Worm (Caenorhabditis elegans): ENCODE measurements around the gene oac-50.

Gene oac-50

ce11 chrV:9067678-9068077 is 5.7 kb downstream of the oac-50 start, which contains the start of gene fip-2:
Gene fip-2, plus strand, starts transcription at chrV:9067978.
- TF ChIP-seq ceh-16 (tag; optimal IDR thresholded peaks at IDR 0.05) (no peak), elt-2 (tag; optimal IDR thresholded peaks at IDR 0.05) (no peak), nhr-25 (tag; optimal IDR thresholded peaks at IDR 0.05) (no peak), ceh-9 (tag; optimal IDR thresholded peaks at IDR 0.05) (no peak), jun-1 (tag; optimal IDR thresholded peaks at IDR 0.05) (no peak), lin-39 (tag; optimal IDR thresholded peaks at IDR 0.05) (no peak), lin-15B (tag; optimal IDR thresholded peaks at IDR 0.05) (no peak)

ce11 chrV:9065915-9066314 is 7.4 kb downstream of the oac-50 start:
- no peak for TF ChIP-seq ceh-82 (tag; optimal IDR thresholded peaks at IDR 0.05)
- TF ChIP-seq elt-1 (tag; optimal IDR thresholded peaks at IDR 0.05): peak; percentile 87

ce11 chrV:9065001-9065400 is 8.3 kb downstream of the oac-50 start:
- no peak for TF ChIP-seq ztf-4 (tag; optimal IDR thresholded peaks at IDR 0.05)
- TF ChIP-seq pha-4 (tag; optimal IDR thresholded peaks at IDR 0.05): no peak
- no peak for TF ChIP-seq aly-2 (tag; optimal IDR thresholded peaks at IDR 0.05)
- no peak for TF ChIP-seq nhr-77 (tag; optimal IDR thresholded peaks at IDR 0.05)
- no peak for TF ChIP-seq egl-27 (tag; optimal IDR thresholded peaks at IDR 0.05)
- no peak for TF ChIP-seq ztf-11 (tag; optimal IDR thresholded peaks at IDR 0.05)
- no peak for TF ChIP-seq nfya-1 (tag; optimal IDR thresholded peaks at IDR 0.05; ENCODE audit: insufficient read depth)
- no peak for TF ChIP-seq ZK546.5 (tag; optimal IDR thresholded peaks at IDR 0.05)
- TF ChIP-seq lin-39 (tag; optimal IDR thresholded peaks at IDR 0.05): no peak
- no peak for TF ChIP-seq ceh-16 (tag; optimal IDR thresholded peaks at IDR 0.05)
- TF ChIP-seq egl-5 (tag; optimal IDR thresholded peaks at IDR 0.05): no peak
- TF ChIP-seq fos-1 (tag; optimal IDR thresholded peaks at IDR 0.05): no peak
- no peak for TF ChIP-seq hmg-11 (tag; optimal IDR thresholded peaks at IDR 0.05)
- no peak for TF ChIP-seq ceh-28 (tag; optimal IDR thresholded peaks at IDR 0.05)
- no peak for TF ChIP-seq elt-1 (tag; optimal IDR thresholded peaks at IDR 0.05)
- no peak for TF ChIP-seq pqm-1 (tag; optimal IDR thresholded peaks at IDR 0.05)
- no peak for TF ChIP-seq zag-1 (tag; optimal IDR thresholded peaks at IDR 0.05)

- TF ChIP-seq hmg-11 (tag; optimal IDR thresholded peaks at IDR 0.05) (no peak), nhr-23 (tag; optimal IDR thresholded peaks at IDR 0.05) (peak; percentile 32)
Measured at ce11 chrV:9063134-9063533, 10.2 kb downstream of the oac-50 start.

- no peak for TF ChIP-seq mdl-1 (tag; optimal IDR thresholded peaks at IDR 0.05)
- no peak for TF ChIP-seq skn-1 (tag; optimal IDR thresholded peaks at IDR 0.05)
- TF ChIP-seq nhr-67 (tag; optimal IDR thresholded peaks at IDR 0.05): no peak
- TF ChIP-seq nhr-76 (tag; optimal IDR thresholded peaks at IDR 0.05): no peak
- TF ChIP-seq lsy-12 (tag; optimal IDR thresholded peaks at IDR 0.05): no peak
- TF ChIP-seq egl-5 (tag; optimal IDR thresholded peaks at IDR 0.05): no peak
- no peak for TF ChIP-seq ceh-28 (tag; optimal IDR thresholded peaks at IDR 0.05)
- TF ChIP-seq pha-4 (tag; optimal IDR thresholded peaks at IDR 0.05): no peak
- no peak for TF ChIP-seq ztf-4 (tag; optimal IDR thresholded peaks at IDR 0.05)
- no peak for TF ChIP-seq unc-39 (tag; optimal IDR thresholded peaks at IDR 0.05)
Measured at ce11 chrV:9062341-9062740, 11.0 kb downstream of the oac-50 start, which contains the start of gene C25E10.12. Gene C25E10.12, minus strand, starts transcription at chrV:9062441.

ce11 chrV:9059468-9059867 is 13.9 kb downstream of the oac-50 start, which contains the start of the genes C25E10.16 and C25E10.13:
Gene C25E10.16, minus strand, starts transcription at chrV:9059568.
Gene C25E10.13, plus strand, starts transcription at chrV:9059723.
- TF ChIP-seq hmg-11 (tag; optimal IDR thresholded peaks at IDR 0.05) (no peak), snpc-4 (tag; optimal IDR thresholded peaks at IDR 0.05) (no peak), sea-2 (GFP tag; optimal IDR thresholded peaks at IDR 0.05) (no peak), jun-1 (tag; optimal IDR thresholded peaks at IDR 0.05) (no peak), nfya-1 (tag; optimal IDR thresholded peaks at IDR 0.05; ENCODE audit: insufficient read depth) (no peak), fkh-2 (tag; optimal IDR thresholded peaks at IDR 0.05) (no peak), unc-62 (GFP tag; optimal IDR thresholded peaks at IDR 0.05) (no peak), daf-12 (tag; optimal IDR thresholded peaks at IDR 0.05) (no peak), nhr-28 (tag; optimal IDR thresholded peaks at IDR 0.05) (no peak), nhr-11 (tag; optimal IDR thresholded peaks at IDR 0.05) (no peak), ztf-4 (tag; optimal IDR thresholded peaks at IDR 0.05) (no peak)
